Worm (Caenorhabditis elegans) whole organism, L1 larva: ENCODE data around the gene T20D3.5.

ENCODE experiments used
- C16A3.4 ChIP-seq: fragments of 150-350 bp; optimal IDR thresholded peaks from 2 replicates; lab custom pipeline; 2014; ENCODE audit warnings: missing biosample characterization, missing genetic modification characterization
- C34B4.2 ChIP-seq: sonication (generic microtip); optimal IDR thresholded peaks from 2 replicates; lab custom pipeline; 2017; ENCODE audit warnings: mild to moderate bottlenecking, missing genetic modification characterization, missing compliant biosample characterization
- F16B12.6 ChIP-seq: fragments of 150-350 bp; optimal IDR thresholded peaks from 2 replicates; lab custom pipeline; 2014; ENCODE audit warnings: missing biosample characterization, missing genetic modification characterization
- aha-1 ChIP-seq: fragments of 150-350 bp; optimal IDR thresholded peaks from 2 replicates; lab custom pipeline; 2014; ENCODE audit warnings: missing biosample characterization, missing genetic modification characterization
- alr-1 ChIP-seq: fragments of 200-800 bp; sonication (Bioruptor generic); optimal IDR thresholded peaks from 2 replicates; lab custom pipeline; 2018; ENCODE audit warnings: borderline replicate concordance, mild to moderate bottlenecking, missing genetic modification characterization, missing compliant biosample characterization
- ceh-63 ChIP-seq: fragments of 200-800 bp; sonication (Bioruptor generic); optimal IDR thresholded peaks from 2 replicates; lab custom pipeline; 2018; ENCODE audit warnings: mild to moderate bottlenecking, missing genetic modification characterization, missing compliant biosample characterization
- ceh-88 ChIP-seq: fragments of 200-800 bp; sonication (Bioruptor generic); IDR thresholded peaks from 2 replicates; pipeline ENCODE4 v1.3.6; 2022; ENCODE audit warnings: missing genetic modification characterization, missing compliant biosample characterization
- ceh-90 ChIP-seq: sonication (generic microtip); optimal IDR thresholded peaks from 2 replicates; lab custom pipeline; 2016; ENCODE audit warnings: missing genetic modification characterization, missing compliant biosample characterization
- ces-1 ChIP-seq: fragments of 150-350 bp; optimal IDR thresholded peaks from 2 replicates; lab custom pipeline; 2014; ENCODE audit warnings: missing biosample characterization, missing genetic modification reagents, missing genetic modification characterization
- dpl-1 ChIP-seq, 3 experiments: fragments of 150-350 bp in 2 of 3; sonication (generic microtip) in 1 of 3; optimal IDR thresholded peaks; 2 replicates each; lab custom pipeline; 2014 to 2017; ENCODE audit warnings: missing biosample characterization in 3 of 3, missing genetic modification characterization in 3 of 3, missing genetic modification reagents in 3 of 3
- dsc-1 ChIP-seq: sonication (generic microtip); optimal IDR thresholded peaks from 2 replicates; lab custom pipeline; 2016; ENCODE audit warnings: mild to moderate bottlenecking, missing genetic modification characterization, missing compliant biosample characterization
- efl-3 ChIP-seq: fragments of 200-800 bp; sonication (Bioruptor generic); optimal IDR thresholded peaks from 2 replicates; lab custom pipeline; 2018; ENCODE audit warnings: mild to moderate bottlenecking, missing genetic modification characterization, missing compliant biosample characterization
- egl-13 ChIP-seq: sonication (generic microtip); optimal IDR thresholded peaks from 2 replicates; lab custom pipeline; 2016; ENCODE audit warnings: missing genotype, missing genetic modification reagents, missing genetic modification characterization, missing compliant biosample characterization
- egl-27 ChIP-seq, 2 experiments: fragments of 150-350 bp in 1 of 2; sonication (generic microtip); optimal IDR thresholded peaks; 3 replicates each; lab custom pipeline; 2017 to 2018; ENCODE audit warnings: missing biosample characterization in 2 of 2, missing genetic modification characterization in 2 of 2, missing genetic modification reagents in 2 of 2
- elt-3 ChIP-seq, 6 experiments: fragments of 150-350 bp in 1 of 6; sonication (generic microtip); optimal IDR thresholded peaks; 2 replicates each; lab custom pipeline; 2017 to 2018; ENCODE audit warnings: missing biosample characterization in 6 of 6, missing genetic modification characterization in 6 of 6, inconsistent platforms in 1 of 6
- ets-5 ChIP-seq: fragments of 200-800 bp; sonication (Bioruptor generic); IDR thresholded peaks from 2 replicates; pipeline ENCODE4 v1.3.6; 2022; ENCODE audit warnings: missing genetic modification characterization, missing compliant biosample characterization
- fkh-10 ChIP-seq: sonication (generic microtip); optimal IDR thresholded peaks from 2 replicates; lab custom pipeline; 2017; ENCODE audit warnings: missing biosample characterization, missing genetic modification reagents, missing genetic modification characterization
- fkh-4 ChIP-seq: sonication (generic microtip); optimal IDR thresholded peaks from 2 replicates; lab custom pipeline; 2016; ENCODE audit warnings: missing compliant biosample characterization, missing genetic modification characterization, borderline replicate concordance
- grh-1 ChIP-seq: fragments of 200-800 bp; sonication (Bioruptor generic); IDR thresholded peaks from 2 replicates; pipeline ENCODE4 v1.3.6; 2022; ENCODE audit warnings: missing genetic modification reagents, missing genetic modification characterization, missing compliant biosample characterization
- hlh-17 ChIP-seq: fragments of 200-800 bp; sonication (Bioruptor generic); optimal IDR thresholded peaks from 2 replicates; lab custom pipeline; 2018; ENCODE audit warnings: missing genetic modification characterization, mild to moderate bottlenecking, missing compliant biosample characterization, moderate library complexity, borderline replicate concordance
- hlh-4 ChIP-seq: sonication (generic microtip); optimal IDR thresholded peaks from 2 replicates; lab custom pipeline; 2016; ENCODE audit warnings: mild to moderate bottlenecking, missing genetic modification characterization, missing compliant biosample characterization
- hpl-2 ChIP-seq: fragments of 150-350 bp; optimal IDR thresholded peaks from 2 replicates; lab custom pipeline; 2014; ENCODE audit warnings: missing biosample characterization, missing genetic modification reagents, missing genetic modification characterization
- lin-13 ChIP-seq: fragments of 150-350 bp; optimal IDR thresholded peaks from 2 replicates; lab custom pipeline; 2014; ENCODE audit warnings: missing biosample characterization, missing genetic modification reagents, missing genetic modification characterization
- lin-14 ChIP-seq: fragments of 200-800 bp; sonication (Bioruptor generic); optimal IDR thresholded peaks from 2 replicates; lab custom pipeline; 2018; ENCODE audit warnings: mild to moderate bottlenecking, missing genetic modification characterization, moderate library complexity, missing compliant biosample characterization
- lin-15B ChIP-seq: fragments of 150-350 bp; sonication (generic microtip); optimal IDR thresholded peaks from 3 replicates; lab custom pipeline; 2014; ENCODE audit warnings: missing biosample characterization, missing genetic modification characterization
- lin-39 ChIP-seq: fragments of 150-350 bp; optimal IDR thresholded peaks from 2 replicates; lab custom pipeline; 2014; ENCODE audit warnings: missing biosample characterization, missing genetic modification reagents, missing genetic modification characterization
- lsy-2 ChIP-seq, 2 experiments: fragments of 150-350 bp; optimal IDR thresholded peaks; 2 replicates each; lab custom pipeline; 2014; ENCODE audit warnings: missing biosample characterization in 2 of 2, missing genetic modification characterization in 2 of 2
- mdl-1 ChIP-seq, 2 experiments: fragments of 150-350 bp; optimal IDR thresholded peaks; 2 replicates each; lab custom pipeline; 2014 to 2017; ENCODE audit warnings: missing biosample characterization in 2 of 2, missing genetic modification characterization in 2 of 2, inconsistent platforms in 1 of 2
- mef-2 ChIP-seq: fragments of 150-350 bp; optimal IDR thresholded peaks from 2 replicates; lab custom pipeline; 2014; ENCODE audit warnings: missing biosample characterization, missing genetic modification characterization
- nhr-20 ChIP-seq: sonication (generic microtip); optimal IDR thresholded peaks from 2 replicates; lab custom pipeline; 2016; ENCODE audit warnings: mild to moderate bottlenecking, missing genetic modification characterization, missing compliant biosample characterization
- nhr-28 ChIP-seq: fragments of 150-350 bp; optimal IDR thresholded peaks from 2 replicates; lab custom pipeline; 2014; ENCODE audit warnings: missing biosample characterization, missing genetic modification characterization
- nhr-47 ChIP-seq: sonication (generic microtip); optimal IDR thresholded peaks from 2 replicates; lab custom pipeline; 2016; ENCODE audit warnings: mild to moderate bottlenecking, missing genetic modification characterization, moderate library complexity, missing compliant biosample characterization
- nhr-77 ChIP-seq: fragments of 150-350 bp; optimal IDR thresholded peaks from 2 replicates; lab custom pipeline; 2014; ENCODE audit warnings: missing biosample characterization, missing genetic modification characterization
- nhr-85 ChIP-seq: sonication (generic microtip); peaks from one replicate; lab custom pipeline; 2016; ENCODE audit warnings: missing genetic modification characterization, inconsistent platforms, missing compliant biosample characterization
- nhr-90 ChIP-seq: sonication (generic microtip); optimal IDR thresholded peaks from 2 replicates; lab custom pipeline; 2016; ENCODE audit warnings: mild to moderate bottlenecking, missing genetic modification characterization, missing compliant biosample characterization; ENCODE audit not compliant: poor library complexity
- pag-3 ChIP-seq: sonication (generic microtip); optimal IDR thresholded peaks from 2 replicates; lab custom pipeline; 2017; ENCODE audit warnings: missing genetic modification characterization, mild to moderate bottlenecking, missing compliant biosample characterization, antibody characterized with exemption, borderline replicate concordance; ENCODE audit not compliant: insufficient read depth
- pqm-1 ChIP-seq: sonication (generic microtip); optimal IDR thresholded peaks from 3 replicates; lab custom pipeline; 2017; ENCODE audit warnings: missing biosample characterization, missing genetic modification characterization
- snpc-4 ChIP-seq: fragments of 150-350 bp; optimal IDR thresholded peaks from 2 replicates; lab custom pipeline; 2014; ENCODE audit warnings: missing biosample characterization, missing genetic modification characterization
- snu-23 ChIP-seq: sonication (generic microtip); optimal IDR thresholded peaks from 2 replicates; lab custom pipeline; 2016; ENCODE audit warnings: missing genetic modification characterization, missing compliant biosample characterization
- sptf-1 ChIP-seq: fragments of 150-350 bp; optimal IDR thresholded peaks from 2 replicates; lab custom pipeline; 2014; ENCODE audit warnings: missing biosample characterization, missing genetic modification characterization
- sup-37 ChIP-seq: fragments of 200-800 bp; sonication (Bioruptor generic); optimal IDR thresholded peaks from 2 replicates; lab custom pipeline; 2018; ENCODE audit warnings: mild to moderate bottlenecking, missing genetic modification characterization, missing compliant biosample characterization
- swsn-7 ChIP-seq: sonication (generic microtip); optimal IDR thresholded peaks from 2 replicates; lab custom pipeline; 2016; ENCODE audit warnings: missing genetic modification characterization, missing compliant biosample characterization
- tbx-2 ChIP-seq: sonication (generic microtip); optimal IDR thresholded peaks from 2 replicates; lab custom pipeline; 2016; ENCODE audit warnings: missing genetic modification characterization, missing compliant biosample characterization
- tlp-1 ChIP-seq: fragments of 150-350 bp; optimal IDR thresholded peaks from 2 replicates; lab custom pipeline; 2014; ENCODE audit warnings: missing biosample characterization, missing genetic modification characterization
- unc-30 ChIP-seq: sonication (generic microtip); optimal IDR thresholded peaks from 2 replicates; lab custom pipeline; 2017; ENCODE audit warnings: missing biosample characterization, missing genetic modification characterization
- xbp-1 ChIP-seq: sonication (generic microtip); optimal IDR thresholded peaks from 2 replicates; lab custom pipeline; 2016; ENCODE audit warnings: missing genetic modification characterization, missing compliant biosample characterization
- ztf-11 ChIP-seq, 2 experiments: sonication (generic microtip); optimal IDR thresholded peaks; 2 replicates each; lab custom pipeline; 2016 to 2017; ENCODE audit warnings: missing genetic modification characterization in 2 of 2, missing biosample characterization in 1 of 2, missing compliant biosample characterization in 1 of 2

Gene T20D3.5

ce11 chrIV:9381136-9381535 is 44.3 kb downstream of the T20D3.5 start, which contains the start of gene C10C5.5:
C10C5.5 (plus strand) TSS chrIV:9381436.
- TF ChIP-seq nhr-85 (tag; lab: Kevin White, UChicago) (no peak), ets-5 (GFP tag; lab: Robert Waterston, UW) (no peak), swsn-7 (tag; lab: Kevin White, UChicago) (no peak), dsc-1 (tag; lab: Kevin White, UChicago) (no peak), pag-3 (tag; lab: Kevin White, UChicago) (no peak), egl-13 (tag; lab: Kevin White, UChicago) (no peak), fkh-10 (GFP tag; lab: Kevin White, UChicago) (no peak), lin-15B (no peak), mef-2 (tag; lab: Kevin White, UChicago) (no peak)

DNA sequence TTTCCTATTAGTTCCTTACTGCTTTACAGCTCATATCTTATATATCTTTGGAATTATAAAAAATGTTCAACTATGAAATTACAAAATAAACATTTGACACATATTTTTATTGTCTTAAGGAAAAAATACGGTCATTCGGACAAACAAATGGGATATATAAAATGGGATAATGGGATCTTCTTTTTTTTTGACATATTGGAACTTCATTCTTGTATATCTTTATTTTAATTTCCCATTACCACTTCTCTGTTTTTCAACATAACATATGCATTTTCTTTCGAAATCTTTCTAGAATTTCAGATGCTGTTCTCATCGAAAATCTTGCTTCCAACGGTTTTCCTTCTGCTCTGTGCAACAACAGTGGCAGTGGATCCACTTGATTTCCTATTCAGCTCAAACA is 48.0 kb downstream of the T20D3.5 start, which contains the start of gene C10C5.7:
C10C5.7 (plus strand) TSS at position 301 of the 400 bp plus-strand sequence.
- TF ChIP-seq nhr-47 (tag; lab: Kevin White, UChicago), result no peak
- TF ChIP-seq F16B12.6 (tag; lab: Kevin White, UChicago), result no peak
- TF ChIP-seq pqm-1 (tag; lab: Kevin White, UChicago), result no peak
- no peak for TF ChIP-seq ceh-88
- no peak for TF ChIP-seq elt-3 (tag; optimal IDR thresholded peaks at IDR 0.05; lab: Kevin White, UChicago)
- no peak for TF ChIP-seq alr-1 (tag; lab: Kevin White, UChicago)
- no peak for TF ChIP-seq swsn-7 (tag; lab: Kevin White, UChicago)
- no peak for TF ChIP-seq nhr-90
- no peak for TF ChIP-seq efl-3
- no peak for TF ChIP-seq ceh-90 (tag; lab: Kevin White, UChicago)
- TF ChIP-seq hpl-2 (GFP tag; lab: Kevin White, UChicago), result no peak
- no peak for TF ChIP-seq lin-13 (GFP tag; lab: Kevin White, UChicago)
- TF ChIP-seq hlh-17 (GFP tag; lab: Kevin White, UChicago), result no peak
- TF ChIP-seq, all 84 proteins: peak for 0

- TF ChIP-seq nhr-28 (tag; lab: Kevin White, UChicago) (no peak), mdl-1 (tag; optimal IDR thresholded peaks at IDR 0.05; lab: Kevin White, UChicago) (peak in 1 of 2 experiments; percentile 50), aha-1 (no peak), dpl-1 (GFP tag; optimal IDR thresholded peaks at IDR 0.05; lab: Kevin White, UChicago) (peak; percentile 90 to 96 (median 96)), dsc-1 (tag; lab: Kevin White, UChicago) (peak; percentile 35), grh-1 (GFP tag; lab: Robert Waterston, UW) (0 out of 2 replicates have a peak, but pooled peaks have one; percentile 6), ceh-88 (no peak), lin-39 (tag; lab: Kevin White, UChicago) (peak; percentile 36), snpc-4 (tag; lab: Kevin White, UChicago) (peak; percentile 23), hlh-4 (tag; lab: Kevin White, UChicago) (no peak), pag-3 (tag; lab: Kevin White, UChicago) (no peak), ceh-63 (no peak), tlp-1 (tag; lab: Kevin White, UChicago) (no peak), xbp-1 (tag; lab: Kevin White, UChicago) (peak; percentile 68), C34B4.2 (no peak), snu-23 (peak; percentile 69), nhr-77 (tag; lab: Kevin White, UChicago) (peak; percentile 13), lin-13 (GFP tag; lab: Kevin White, UChicago) (peak; percentile 40), fkh-10 (GFP tag; lab: Kevin White, UChicago) (no peak), lin-14 (GFP tag; lab: Kevin White, UChicago) (no peak), fkh-4 (no peak), C16A3.4 (peak; percentile 68), alr-1 (tag; lab: Kevin White, UChicago) (no peak), sup-37 (no peak), nhr-20 (tag; lab: Kevin White, UChicago) (peak; percentile 48), tbx-2 (peak; percentile 59), sptf-1 (no peak), swsn-7 (tag; lab: Kevin White, UChicago) (peak; percentile 45), ztf-11 (tag; optimal IDR thresholded peaks at IDR 0.05; lab: Kevin White, UChicago) (no peak), lsy-2 (tag; optimal IDR thresholded peaks at IDR 0.05; lab: Kevin White, UChicago) (peak in 1 of 2 experiments; percentile 83), unc-30 (tag; lab: Kevin White, UChicago) (no peak), elt-3 (tag; optimal IDR thresholded peaks at IDR 0.05; lab: Kevin White, UChicago) (peak in 2 of 6 experiments; percentile 9 to 30), egl-27 (tag; optimal IDR thresholded peaks at IDR 0.05; lab: Kevin White, UChicago) (no peak), ces-1 (GFP tag; lab: Kevin White, UChicago) (no peak)
Measured at ce11 chrIV:9386038-9386437, 49.2 kb downstream of the T20D3.5 start, which contains the start of gene daf-15. daf-15 (plus strand) TSS chrIV:9386208.
